Worm (Caenorhabditis elegans) whole organism, mixed stage, embryonic: ENCODE data around the gene Y73F8A.35.
"Not testable (repeated sequence)": the region's sequence is repeated elsewhere in the genome, so short reads cannot be mapped to it uniquely, and the experiment has no call there.

Experiments used
- M03D4.4 ChIP-seq: sonication (generic microtip); optimal IDR thresholded peaks from 2 replicates; lab custom pipeline; 2017; ENCODE audit warnings: mild to moderate bottlenecking, missing genetic modification characterization, missing compliant biosample characterization
- bed-3 ChIP-seq: fragments of 200-800 bp; sonication (Bioruptor generic); optimal IDR thresholded peaks from 3 replicates; lab custom pipeline; 2018; ENCODE audit warnings: mild to moderate bottlenecking, missing genetic modification characterization, moderate library complexity, missing compliant biosample characterization
- blmp-1 ChIP-seq: fragments of 150-350 bp; optimal IDR thresholded peaks from 2 replicates; lab custom pipeline; 2014; ENCODE audit warnings: missing biosample characterization, missing genetic modification characterization
- ceh-39 ChIP-seq: fragments of 150-350 bp; optimal IDR thresholded peaks from 2 replicates; lab custom pipeline; 2014; ENCODE audit warnings: missing biosample characterization, missing genetic modification characterization
- ceh-43 ChIP-seq: fragments of 200-800 bp; sonication (Bioruptor generic); optimal IDR thresholded peaks from 2 replicates; lab custom pipeline; 2018; ENCODE audit warnings: mild to moderate bottlenecking, missing genetic modification characterization, moderate library complexity, missing compliant biosample characterization
- ceh-83 ChIP-seq: fragments of 200-800 bp; sonication (Bioruptor generic); optimal IDR thresholded peaks from 2 replicates; lab custom pipeline; 2018; ENCODE audit warnings: mild to moderate bottlenecking, missing genetic modification characterization, missing compliant biosample characterization
- ces-1 ChIP-seq: fragments of 150-350 bp; optimal IDR thresholded peaks from 2 replicates; lab custom pipeline; 2014; ENCODE audit warnings: missing biosample characterization, missing genetic modification reagents, missing genetic modification characterization
- cnd-1 ChIP-seq: fragments of 200-800 bp; sonication (Bioruptor generic); optimal IDR thresholded peaks from 2 replicates; lab custom pipeline; 2018; ENCODE audit warnings: mild to moderate bottlenecking, missing genetic modification characterization, missing compliant biosample characterization
- drap-1 ChIP-seq: fragments of 200-800 bp; sonication (Bioruptor generic); optimal IDR thresholded peaks from 3 replicates; lab custom pipeline; 2018; ENCODE audit warnings: mild to moderate bottlenecking, missing genetic modification characterization, missing compliant biosample characterization
- elt-1 ChIP-seq: sonication (generic microtip); optimal IDR thresholded peaks from 2 replicates; lab custom pipeline; 2017; ENCODE audit warnings: missing genetic modification characterization, mild to moderate bottlenecking, missing compliant biosample characterization, antibody characterized with exemption, moderate library complexity, borderline replicate concordance; ENCODE audit not compliant: insufficient read depth
- elt-3 ChIP-seq: fragments of 150-350 bp; optimal IDR thresholded peaks from 2 replicates; lab custom pipeline; 2014; ENCODE audit warnings: missing biosample characterization, missing genetic modification characterization
- flh-1 ChIP-seq: fragments of 200-800 bp; sonication (Bioruptor generic); optimal IDR thresholded peaks from 2 replicates; lab custom pipeline; 2018; ENCODE audit warnings: mild to moderate bottlenecking, missing genetic modification characterization, moderate library complexity, missing compliant biosample characterization
- ham-2 ChIP-seq: fragments of 200-800 bp; sonication (Bioruptor generic); optimal IDR thresholded peaks from 2 replicates; lab custom pipeline; 2018; ENCODE audit warnings: mild to moderate bottlenecking, missing genetic modification characterization, missing compliant biosample characterization
- hlh-1 ChIP-seq: fragments of 150-350 bp; optimal IDR thresholded peaks from 2 replicates; lab custom pipeline; 2014; ENCODE audit warnings: missing biosample characterization, missing genetic modification reagents, missing genetic modification characterization
- lin-13 ChIP-seq: fragments of 150-350 bp; optimal IDR thresholded peaks from 2 replicates; lab custom pipeline; 2014; ENCODE audit warnings: missing biosample characterization, missing genetic modification characterization
- lin-32 ChIP-seq: fragments of 200-800 bp; sonication (Bioruptor generic); optimal IDR thresholded peaks from 2 replicates; lab custom pipeline; 2018; ENCODE audit warnings: mild to moderate bottlenecking, missing genetic modification characterization, missing compliant biosample characterization
- lsy-2 ChIP-seq: fragments of 150-350 bp; optimal IDR thresholded peaks from 2 replicates; lab custom pipeline; 2014; ENCODE audit warnings: missing biosample characterization, missing genetic modification characterization
- mab-5 ChIP-seq: fragments of 150-350 bp; optimal IDR thresholded peaks from 2 replicates; lab custom pipeline; 2014; ENCODE audit warnings: missing biosample characterization, missing genetic modification characterization
- mep-1 ChIP-seq: fragments of 150-350 bp; optimal IDR thresholded peaks from 2 replicates; lab custom pipeline; 2017; ENCODE audit warnings: missing biosample characterization, missing genetic modification reagents, missing genetic modification characterization, inconsistent platforms
- mls-2 ChIP-seq: sonication (generic microtip); optimal IDR thresholded peaks from 2 replicates; lab custom pipeline; 2016; ENCODE audit warnings: mild to moderate bottlenecking, missing genetic modification characterization, moderate library complexity, missing compliant biosample characterization
- nhr-12 ChIP-seq: fragments of 150-350 bp; optimal IDR thresholded peaks from 2 replicates; lab custom pipeline; 2014; ENCODE audit warnings: missing biosample characterization, missing genetic modification characterization
- nhr-2 ChIP-seq: fragments of 150-350 bp; optimal IDR thresholded peaks from 2 replicates; lab custom pipeline; 2014; ENCODE audit warnings: missing biosample characterization, missing genetic modification characterization
- nhr-237 ChIP-seq: fragments of 150-350 bp; optimal IDR thresholded peaks from 2 replicates; lab custom pipeline; 2014; ENCODE audit warnings: missing biosample characterization, missing genetic modification characterization
- nhr-28 ChIP-seq: fragments of 150-350 bp; optimal IDR thresholded peaks from 2 replicates; lab custom pipeline; 2014; ENCODE audit warnings: missing biosample characterization, missing genetic modification characterization
- nhr-76 ChIP-seq: sonication (generic microtip); optimal IDR thresholded peaks from 2 replicates; lab custom pipeline; 2017; ENCODE audit warnings: missing biosample characterization, missing genetic modification characterization
- pha-4 ChIP-seq: fragments of 150-350 bp; optimal IDR thresholded peaks from 2 replicates; lab custom pipeline; 2018; ENCODE audit warnings: missing biosample characterization, missing genetic modification reagents, missing genetic modification characterization
- sem-2 ChIP-seq: fragments of 200-800 bp; sonication (Bioruptor generic); optimal IDR thresholded peaks from 2 replicates; lab custom pipeline; 2018; ENCODE audit warnings: mild to moderate bottlenecking, missing genetic modification characterization, missing compliant biosample characterization
- snpc-4 ChIP-seq: fragments of 150-350 bp; optimal IDR thresholded peaks from 2 replicates; lab custom pipeline; 2014; ENCODE audit warnings: missing biosample characterization, missing genetic modification characterization
- sptf-1 ChIP-seq: sonication (generic microtip); optimal IDR thresholded peaks from 2 replicates; lab custom pipeline; 2017; ENCODE audit warnings: mild to moderate bottlenecking, missing genetic modification characterization, moderate library complexity, missing compliant biosample characterization
- tbx-8 ChIP-seq: fragments of 200-800 bp; sonication (Bioruptor generic); optimal IDR thresholded peaks from 2 replicates; lab custom pipeline; 2018; ENCODE audit warnings: mild to moderate bottlenecking, missing genetic modification characterization, moderate library complexity, missing compliant biosample characterization
- unc-120 ChIP-seq: sonication (generic microtip); optimal IDR thresholded peaks from 2 replicates; lab custom pipeline; 2017; ENCODE audit warnings: missing genetic modification characterization, missing compliant biosample characterization; ENCODE audit not compliant: poor library complexity, severe bottlenecking
- unc-39 ChIP-seq: fragments of 150-350 bp; optimal IDR thresholded peaks from 2 replicates; lab custom pipeline; 2014; ENCODE audit warnings: missing biosample characterization, missing genetic modification characterization
- unc-62 ChIP-seq: fragments of 150-350 bp; optimal IDR thresholded peaks from 2 replicates; lab custom pipeline; 2014; ENCODE audit warnings: missing biosample characterization, missing genetic modification reagents, missing genetic modification characterization
- zip-8 ChIP-seq: fragments of 150-350 bp; optimal IDR thresholded peaks from 2 replicates; lab custom pipeline; 2014; ENCODE audit warnings: missing biosample characterization, missing genetic modification characterization
- ztf-11 ChIP-seq: fragments of 150-350 bp; optimal IDR thresholded peaks from 2 replicates; lab custom pipeline; 2014; ENCODE audit warnings: missing biosample characterization, missing genetic modification characterization

Gene Y73F8A.35

ce11 chrIV:15539447-15539994 is at the start of gene Y73F8A.35:
Gene Y73F8A.35, minus strand, starts transcription at chrIV:15539944.
- TF ChIP-seq drap-1 (GFP tag; lab: Kevin White, UChicago) (no peak), snpc-4 (tag; lab: Kevin White, UChicago) (no peak), zip-8 (no peak), nhr-28 (tag; lab: Kevin White, UChicago) (no peak), nhr-12 (tag; lab: Kevin White, UChicago) (no peak), M03D4.4 (tag; lab: Kevin White, UChicago) (no peak), nhr-237 (tag; lab: Kevin White, UChicago) (no peak), mab-5 (tag; lab: Kevin White, UChicago) (no peak), ceh-43 (GFP tag; lab: Kevin White, UChicago) (no peak), tbx-8 (no peak), lin-13 (no peak), unc-39 (tag; lab: Kevin White, UChicago) (no peak), sptf-1 (tag; lab: Kevin White, UChicago) (no peak), lin-32 (GFP tag; lab: Kevin White, UChicago) (no peak), nhr-76 (tag; lab: Kevin White, UChicago) (no peak), blmp-1 (no peak), sem-2 (GFP tag; lab: Kevin White, UChicago) (no peak)

- no peak for TF ChIP-seq hlh-1 (tag; lab: Kevin White, UChicago)
- no peak for TF ChIP-seq ceh-83 (GFP tag; lab: Kevin White, UChicago)
- no peak for TF ChIP-seq nhr-28 (tag; lab: Kevin White, UChicago)
- no peak for TF ChIP-seq unc-39 (tag; lab: Kevin White, UChicago)
- no peak for TF ChIP-seq elt-1 (tag; lab: Kevin White, UChicago)
- no peak for TF ChIP-seq unc-62
- TF ChIP-seq ztf-11 (tag; lab: Kevin White, UChicago): no peak
- TF ChIP-seq elt-3 (tag; lab: Kevin White, UChicago): no peak
Observed at ce11 chrIV:15588879-15589278, 49.1 kb upstream of the Y73F8A.35 start.

- no peak for TF ChIP-seq ces-1 (GFP tag; lab: Kevin White, UChicago)
- no peak for TF ChIP-seq tbx-8
- TF ChIP-seq sptf-1 (tag; lab: Kevin White, UChicago): no peak
- TF ChIP-seq unc-120: no peak
- TF ChIP-seq ztf-11 (tag; lab: Kevin White, UChicago): no peak
- no peak for TF ChIP-seq nhr-76 (tag; lab: Kevin White, UChicago)
- no peak for TF ChIP-seq lin-13
- no peak for TF ChIP-seq hlh-1 (tag; lab: Kevin White, UChicago)
- TF ChIP-seq ceh-39 (tag; lab: Kevin White, UChicago): no peak
- no peak for TF ChIP-seq ham-2
- TF ChIP-seq M03D4.4 (tag; lab: Kevin White, UChicago): no peak
Observed at ce11 chrIV:15583620-15584019, 43.9 kb upstream of the Y73F8A.35 start, which contains the start of gene Y105C5A.508. Gene Y105C5A.508, plus strand, starts transcription at chrIV:15583920.

- not testable (repeated sequence) for TF ChIP-seq flh-1 (GFP tag; lab: Kevin White, UChicago); cnd-1; unc-62
Observed at ce11 chrIV:15578786-15579185, 39.0 kb upstream of the Y73F8A.35 start, which contains the start of gene pqn-76. Gene pqn-76, plus strand, starts transcription at chrIV:15579086.

ce11 chrIV:15573863-15574262 is 34.1 kb upstream of the Y73F8A.35 start:
- peak; percentile 2 for TF ChIP-seq pha-4 (tag; lab: Kevin White, UChicago)
- TF ChIP-seq cnd-1: peak; percentile 57
- peak; percentile 17 for TF ChIP-seq unc-62
- TF ChIP-seq mep-1 (tag; lab: Kevin White, UChicago): peak; percentile 34
- TF ChIP-seq bed-3 (GFP tag; lab: Kevin White, UChicago): no peak
- TF ChIP-seq unc-120: no peak
- TF ChIP-seq M03D4.4 (tag; lab: Kevin White, UChicago): no peak
- no peak for TF ChIP-seq ceh-39 (tag; lab: Kevin White, UChicago)
- peak; percentile 13 for TF ChIP-seq lin-32 (GFP tag; lab: Kevin White, UChicago)
- TF ChIP-seq blmp-1: no peak
- peak; percentile 32 for TF ChIP-seq lsy-2
- no peak for TF ChIP-seq nhr-28 (tag; lab: Kevin White, UChicago)
- TF ChIP-seq nhr-237 (tag; lab: Kevin White, UChicago): no peak
- TF ChIP-seq nhr-76 (tag; lab: Kevin White, UChicago): no peak
- no peak for TF ChIP-seq elt-1 (tag; lab: Kevin White, UChicago)
- peak; percentile 69 for TF ChIP-seq hlh-1 (tag; lab: Kevin White, UChicago)
- TF ChIP-seq tbx-8: no peak
- no peak for TF ChIP-seq lin-13
- no peak for TF ChIP-seq ceh-83 (GFP tag; lab: Kevin White, UChicago)
- no peak for TF ChIP-seq sptf-1 (tag; lab: Kevin White, UChicago)
- no peak for TF ChIP-seq nhr-12 (tag; lab: Kevin White, UChicago)
- no peak for TF ChIP-seq ceh-43 (GFP tag; lab: Kevin White, UChicago)
- no peak for TF ChIP-seq ztf-11 (tag; lab: Kevin White, UChicago)
- TF ChIP-seq nhr-2 (tag; lab: Kevin White, UChicago): no peak
- TF ChIP-seq ces-1 (GFP tag; lab: Kevin White, UChicago): peak; percentile 28
- TF ChIP-seq mls-2 (tag; lab: Kevin White, UChicago): no peak
- TF ChIP-seq flh-1 (GFP tag; lab: Kevin White, UChicago): no peak
- no peak for TF ChIP-seq sem-2 (GFP tag; lab: Kevin White, UChicago)
- no peak for TF ChIP-seq elt-3 (tag; lab: Kevin White, UChicago)
- TF ChIP-seq, all 35 proteins: peak for 8
